Worm (Caenorhabditis elegans): Measurements from ENCODE around the gene C55A6.3.

DNA sequence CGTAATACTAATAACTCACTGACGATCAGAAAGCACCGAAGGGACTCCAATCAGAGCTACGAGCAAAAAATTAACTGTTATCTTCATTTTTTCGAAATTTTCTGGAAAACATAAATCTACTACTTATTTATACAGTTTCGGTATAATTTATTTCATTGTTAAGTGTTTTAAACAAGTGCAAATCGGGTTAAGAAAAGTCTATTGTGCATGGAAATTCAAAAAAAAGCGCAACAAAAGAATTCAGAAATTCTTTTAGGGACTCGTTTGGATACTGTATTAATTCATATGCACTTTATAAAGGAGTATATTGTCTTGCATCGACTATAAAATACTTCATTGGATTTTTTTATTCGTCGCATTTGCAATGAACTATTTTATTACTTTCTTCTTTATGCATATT lies 41.1 kb downstream of the C55A6.3 start, which contains the start of the genes nas-20 and nas-21:
- TF ChIP-seq mep-1 (tag; optimal IDR thresholded peaks at IDR 0.05) = no peak
- no peak for TF ChIP-seq nhr-111 (GFP tag; optimal IDR thresholded peaks at IDR 0.05)
- TF ChIP-seq lin-39 (tag; optimal IDR thresholded peaks at IDR 0.05) = no peak
- TF ChIP-seq nhr-28 (tag; optimal IDR thresholded peaks at IDR 0.05) = no peak
- TF ChIP-seq ztf-11 (tag; optimal IDR thresholded peaks at IDR 0.05) = no peak
- no peak for TF ChIP-seq Y75B8A.6 (GFP tag; IDR thresholded peaks at IDR 0.05)
- TF ChIP-seq F37D6.2 (tag; optimal IDR thresholded peaks at IDR 0.05) = no peak
- TF ChIP-seq F26F4.8 (GFP tag; conservative IDR thresholded peaks at IDR 0.05) = no peak
- no peak for TF ChIP-seq cey-2 (tag; optimal IDR thresholded peaks at IDR 0.05; ENCODE audit: borderline replicate concordance, insufficient read depth)
- no peak for TF ChIP-seq lsy-2 (tag; optimal IDR thresholded peaks at IDR 0.05)
- no peak for TF ChIP-seq mdl-1 (tag; optimal IDR thresholded peaks at IDR 0.05)
- no peak for TF ChIP-seq lin-29 (GFP tag; IDR thresholded peaks at IDR 0.05)
